Fruit fly (Drosophila melanogaster) whole organism, embryonic: ENCODE results near the gene CG31793.
A peak's percentile ranks its signal among the peaks of the same experiment; 100 is the strongest.

ENCODE experiments used
- Adf1 ChIP-seq: fragments of 200-800 bp; sonication (Bioruptor generic); IDR thresholded peaks from 2 replicates; pipeline ENCODE4 v1.3.6; 2022; ENCODE audit warnings: missing biosample characterization, missing genetic modification characterization
- CG10147 ChIP-seq: fragments of 200-800 bp; sonication (Bioruptor generic); optimal IDR thresholded peaks from 2 replicates; lab custom pipeline; 2019; ENCODE audit warnings: missing biosample characterization, mild to moderate bottlenecking, missing genetic modification characterization, moderate library complexity
- CG10462 ChIP-seq: fragments of 200-800 bp; sonication (Bioruptor generic); optimal IDR thresholded peaks from 2 replicates; lab custom pipeline; 2016; ENCODE audit warnings: missing biosample characterization, missing genetic modification characterization
- CG11504 ChIP-seq: fragments of 200-800 bp; sonication (Bioruptor generic); optimal IDR thresholded peaks from 3 replicates; lab custom pipeline; 2019; ENCODE audit warnings: missing biosample characterization, mild to moderate bottlenecking, missing genetic modification characterization, moderate library complexity
- CG12071 ChIP-seq: fragments of 200-800 bp; sonication (Bioruptor generic); optimal IDR thresholded peaks from 3 replicates; lab custom pipeline; 2018; ENCODE audit warnings: missing biosample characterization, mild to moderate bottlenecking, missing genetic modification characterization
- CG12659 ChIP-seq: fragments of 200-800 bp; sonication (Bioruptor generic); optimal IDR thresholded peaks from 3 replicates; lab custom pipeline; 2017; ENCODE audit warnings: mild to moderate bottlenecking, missing biosample characterization, missing genetic modification reagents, missing genetic modification characterization
- CG12942 ChIP-seq: fragments of 200-800 bp; sonication (Bioruptor generic); optimal IDR thresholded peaks from 3 replicates; lab custom pipeline; 2016; ENCODE audit warnings: missing biosample characterization, missing genetic modification characterization
- CG14667 ChIP-seq: fragments of 200-800 bp; sonication (Bioruptor generic); IDR thresholded peaks from 2 replicates; pipeline ENCODE4 v1.3.6; 2022; ENCODE audit warnings: missing biosample characterization, missing genetic modification characterization
- CG17328 ChIP-seq: fragments of 200-800 bp; sonication (Bioruptor generic); IDR thresholded peaks from 2 replicates; pipeline ENCODE4 v1.3.6; 2022; ENCODE audit warnings: missing biosample characterization, missing genetic modification characterization
- CG17612 ChIP-seq: fragments of 200-800 bp; sonication (Bioruptor generic); IDR thresholded peaks from 2 replicates; pipeline ENCODE4 v1.3.6; 2022; ENCODE audit warnings: missing biosample characterization, missing genetic modification characterization
- CG17802 ChIP-seq: fragments of 200-800 bp; sonication (Bioruptor generic); optimal IDR thresholded peaks from 2 replicates; lab custom pipeline; 2018; ENCODE audit warnings: missing biosample characterization, mild to moderate bottlenecking, missing genetic modification characterization, moderate library complexity
- CG17829 ChIP-seq: fragments of 200-800 bp; optimal IDR thresholded peaks from 2 replicates; lab custom pipeline; 2019; ENCODE audit warnings: missing biosample characterization, mild to moderate bottlenecking, missing genetic modification characterization, moderate library complexity
- CG18764 ChIP-seq: fragments of 200-800 bp; sonication (Bioruptor generic); optimal IDR thresholded peaks from 3 replicates; lab custom pipeline; 2016; ENCODE audit warnings: missing biosample characterization, missing genetic modification characterization
- CG30431 ChIP-seq: fragments of 200-800 bp; sonication (Bioruptor generic); optimal IDR thresholded peaks from 2 replicates; lab custom pipeline; 2017; ENCODE audit warnings: missing biosample characterization, missing genetic modification characterization
- CG3407 ChIP-seq: fragments of 200-800 bp; sonication (Bioruptor generic); optimal IDR thresholded peaks from 2 replicates; lab custom pipeline; 2018; ENCODE audit warnings: missing biosample characterization, mild to moderate bottlenecking, missing genetic modification characterization
- CG43689 ChIP-seq: fragments of 200-800 bp; sonication (Bioruptor generic); IDR thresholded peaks from 2 replicates; pipeline ENCODE4 v1.3.6; 2022; ENCODE audit warnings: missing biosample characterization, missing genetic modification characterization
- CG6175 ChIP-seq: fragments of 200-800 bp; sonication (Bioruptor generic); IDR thresholded peaks from 3 replicates; pipeline ENCODE4 v1.3.6; 2022; ENCODE audit warnings: missing biosample characterization, missing genetic modification characterization
- CG6654 ChIP-seq: fragments of 200-800 bp; sonication (Bioruptor generic); optimal IDR thresholded peaks from 2 replicates; lab custom pipeline; 2017; ENCODE audit warnings: missing biosample characterization, mild to moderate bottlenecking, missing genetic modification characterization
- CG7271 ChIP-seq: fragments of 200-800 bp; sonication (Bioruptor generic); optimal IDR thresholded peaks from 2 replicates; lab custom pipeline; 2018; ENCODE audit warnings: missing biosample characterization, mild to moderate bottlenecking, missing genetic modification characterization, moderate library complexity
- CG9437 ChIP-seq: fragments of 200-800 bp; sonication (Bioruptor generic); optimal IDR thresholded peaks from 2 replicates; lab custom pipeline; 2018; ENCODE audit warnings: missing biosample characterization, mild to moderate bottlenecking, missing genetic modification characterization
- CG9727 ChIP-seq: fragments of 200-800 bp; sonication (Bioruptor generic); optimal IDR thresholded peaks from 3 replicates; lab custom pipeline; 2017; ENCODE audit warnings: missing biosample characterization, mild to moderate bottlenecking, missing genetic modification characterization
- CG9876 ChIP-seq: fragments of 200-800 bp; sonication (Bioruptor generic); optimal IDR thresholded peaks from 2 replicates; lab custom pipeline; 2016; ENCODE audit warnings: missing biosample characterization, missing genetic modification characterization
- Dek ChIP-seq: fragments of 200-800 bp; sonication (Bioruptor generic); optimal IDR thresholded peaks from 3 replicates; lab custom pipeline; 2019; ENCODE audit warnings: missing biosample characterization, mild to moderate bottlenecking, missing genetic modification characterization, moderate library complexity
- Dp ChIP-seq: fragments of 200-800 bp; sonication (Bioruptor generic); optimal IDR thresholded peaks from 2 replicates; lab custom pipeline; 2018; ENCODE audit warnings: missing biosample characterization, mild to moderate bottlenecking, missing genetic modification characterization, moderate library complexity
- Hmr ChIP-seq: fragments of 200-800 bp; sonication (Bioruptor generic); optimal IDR thresholded peaks from 3 replicates; lab custom pipeline; 2017; ENCODE audit warnings: mild to moderate bottlenecking, missing biosample characterization, missing genetic modification reagents, missing genetic modification characterization
- Hmx ChIP-seq: fragments of 200-800 bp; sonication (Bioruptor generic); optimal IDR thresholded peaks from 2 replicates; lab custom pipeline; 2016; ENCODE audit warnings: missing biosample characterization, missing genetic modification characterization
- Hr3 ChIP-seq: fragments of 200-800 bp; sonication (Bioruptor generic); optimal IDR thresholded peaks from 3 replicates; lab custom pipeline; 2016; ENCODE audit warnings: missing biosample characterization, missing genetic modification characterization
- Hr39 ChIP-seq: fragments of >200 bp; optimal IDR thresholded peaks from 2 replicates; lab custom pipeline; 2017
- Hr78 ChIP-seq, 2 experiments: fragments of 200-800 bp in 1 of 2; fragments of >200 bp in 1 of 2; sonication (Bioruptor generic) in 1 of 2; optimal IDR thresholded peaks; 2 replicates each; lab custom pipeline; 2017 to 2019; ENCODE audit warnings: missing biosample characterization in 2 of 2, missing genetic modification characterization in 2 of 2, mild to moderate bottlenecking in 1 of 2, moderate library complexity in 1 of 2
- Lim3 ChIP-seq: fragments of 200-800 bp; sonication (Bioruptor generic); IDR thresholded peaks from 2 replicates; pipeline ENCODE4 v1.3.6; 2022; ENCODE audit warnings: missing biosample characterization, missing genetic modification characterization
- Side ChIP-seq: fragments of 200-800 bp; sonication (Bioruptor generic); optimal IDR thresholded peaks from 2 replicates; lab custom pipeline; 2016; ENCODE audit warnings: missing biosample characterization, missing genetic modification characterization
- cg ChIP-seq: fragments of 200-800 bp; sonication (Bioruptor generic); optimal IDR thresholded peaks from 3 replicates; lab custom pipeline; 2019; ENCODE audit warnings: missing biosample characterization, mild to moderate bottlenecking, missing genetic modification characterization, moderate library complexity
- chm ChIP-seq: fragments of 200-800 bp; sonication (Bioruptor generic); IDR thresholded peaks from 2 replicates; pipeline ENCODE4 v1.3.6; 2022; ENCODE audit warnings: missing biosample characterization, missing genetic modification characterization
- chn ChIP-seq: fragments of 200-800 bp; sonication (Bioruptor generic); optimal IDR thresholded peaks from 2 replicates; lab custom pipeline; 2016; ENCODE audit warnings: missing biosample characterization, missing genetic modification characterization
- fd3F ChIP-seq: fragments of 200-800 bp; sonication (Bioruptor generic); optimal IDR thresholded peaks from 2 replicates; lab custom pipeline; 2018; ENCODE audit warnings: missing biosample characterization, mild to moderate bottlenecking, missing genetic modification characterization, moderate library complexity
- gce ChIP-seq: fragments of 200-800 bp; sonication (Bioruptor generic); IDR thresholded peaks from 3 replicates; pipeline ENCODE4 v1.3.6; 2022; ENCODE audit warnings: missing biosample characterization, missing genetic modification characterization
- grn ChIP-seq: fragments of 200-800 bp; sonication (Bioruptor generic); optimal IDR thresholded peaks from 3 replicates; lab custom pipeline; 2017; ENCODE audit warnings: missing biosample characterization, missing genetic modification characterization
- h ChIP-seq: fragments of >200 bp; optimal IDR thresholded peaks from 2 replicates; lab custom pipeline; 2017
- her ChIP-seq: fragments of 200-800 bp; sonication (Bioruptor generic); optimal IDR thresholded peaks from 2 replicates; lab custom pipeline; 2016; ENCODE audit warnings: missing biosample characterization, missing genetic modification characterization
- kah ChIP-seq: fragments of 200-800 bp; sonication (Bioruptor generic); optimal IDR thresholded peaks from 2 replicates; lab custom pipeline; 2018; ENCODE audit warnings: missing biosample characterization, mild to moderate bottlenecking, missing genetic modification characterization
- lab ChIP-seq: fragments of 200-800 bp; sonication (Bioruptor generic); optimal IDR thresholded peaks from 3 replicates; lab custom pipeline; 2017; ENCODE audit warnings: missing biosample characterization, missing genetic modification characterization, mild to moderate bottlenecking, moderate library complexity, missing genetic modification reagents
- lbe ChIP-seq: fragments of 200-800 bp; sonication (Bioruptor generic); optimal IDR thresholded peaks from 2 replicates; lab custom pipeline; 2016; ENCODE audit warnings: missing biosample characterization, mild to moderate bottlenecking, missing genetic modification characterization
- maf-S ChIP-seq: fragments of 200-800 bp; sonication (Bioruptor generic); optimal IDR thresholded peaks from 2 replicates; lab custom pipeline; 2016; ENCODE audit warnings: missing biosample characterization, missing genetic modification characterization
- prd ChIP-seq, 3 experiments: fragments of >200 bp in 2 of 3; fragments of 200-800 bp in 1 of 3; sonication (Bioruptor generic) in 1 of 3; optimal IDR thresholded peaks in 2 of 3; IDR thresholded peaks in 1 of 3; 2 replicates in 2 of 3; 3 replicates in 1 of 3; pipeline versions ENCODE4 v1.3.6 to Lab custom; 2017 to 2022; ENCODE audit warnings: missing biosample characterization in 1 of 3, missing genetic modification characterization in 1 of 3
- pum ChIP-seq: fragments of 200-800 bp; sonication (Bioruptor generic); optimal IDR thresholded peaks from 2 replicates; lab custom pipeline; 2016; ENCODE audit warnings: missing biosample characterization, missing genetic modification characterization
- row ChIP-seq: fragments of 200-800 bp; sonication (Bioruptor generic); IDR thresholded peaks from 3 replicates; pipeline ENCODE4 v1.3.6; 2022; ENCODE audit warnings: missing biosample characterization, missing genetic modification characterization
- shn ChIP-seq: fragments of 200-800 bp; sonication (Bioruptor generic); optimal IDR thresholded peaks from 3 replicates; lab custom pipeline; 2016; ENCODE audit warnings: missing biosample characterization, missing genetic modification characterization
- sqz ChIP-seq: fragments of 200-800 bp; sonication (Bioruptor generic); optimal IDR thresholded peaks from 3 replicates; lab custom pipeline; 2018; ENCODE audit warnings: missing biosample characterization, mild to moderate bottlenecking, missing genetic modification characterization
- sr ChIP-seq: fragments of 200-800 bp; sonication (Bioruptor generic); IDR thresholded peaks from 3 replicates; pipeline ENCODE4 v1.3.6; 2022; ENCODE audit warnings: missing biosample characterization, missing genetic modification characterization
- tio ChIP-seq: fragments of 200-800 bp; sonication (Bioruptor generic); optimal IDR thresholded peaks from 2 replicates; lab custom pipeline; 2017; ENCODE audit warnings: missing biosample characterization, missing genetic modification characterization, inconsistent platforms
- tna ChIP-seq: fragments of 200-800 bp; sonication (Bioruptor generic); IDR thresholded peaks from 2 replicates; pipeline ENCODE4 v1.3.6; 2022; ENCODE audit warnings: missing biosample characterization, missing genetic modification characterization; ENCODE audit not compliant: partially characterized antibody

CG31793 gene

dm6 chr2L:18995660-18996417 lies 7.3 kb upstream of the CG31793 start, which contains the start of gene CG10650 (continued):
- TF ChIP-seq CG10462 (GFP tag; lab: Kevin White, UChicago) (no peak), Hr78 (GFP tag; optimal IDR thresholded peaks at IDR 0.05; lab: Kevin White, UChicago) (peak in 1 of 2 experiments; percentile 15), row (no peak), CG17802 (tag; lab: Kevin White, UChicago) (no peak), CG3407 (GFP tag; lab: Kevin White, UChicago) (no peak), prd (optimal IDR thresholded peaks at IDR 0.05; lab: Kevin White, UChicago) (no peak), prd (GFP tag; IDR thresholded peaks at IDR 0.05; lab: Robert Waterston, UW) (no peak), Side (no peak), h (lab: Kevin White, UChicago) (no peak), lab (GFP tag; lab: Kevin White, UChicago) (peak; percentile 47), lbe (GFP tag; lab: Kevin White, UChicago) (no peak), CG9876 (GFP tag; lab: Kevin White, UChicago) (no peak), CG17612 (GFP tag; lab: Robert Waterston, UW) (no peak), fd3F (GFP tag; lab: Kevin White, UChicago) (no peak), chm (GFP tag; lab: Robert Waterston, UW) (no peak), Dek (tag; lab: Kevin White, UChicago) (no peak), CG43689 (GFP tag; lab: Robert Waterston, UW) (no peak), sqz (GFP tag; lab: Kevin White, UChicago) (peak; percentile 61), CG17829 (tag; lab: Kevin White, UChicago) (no peak), CG14667 (GFP tag; lab: Robert Waterston, UW) (no peak), Hr39 (lab: Kevin White, UChicago) (no peak), her (no peak), Hmx (GFP tag; lab: Kevin White, UChicago) (no peak), sr (no peak), CG12942 (no peak), CG30431 (GFP tag; lab: Kevin White, UChicago) (no peak), pum (no peak), gce (GFP tag; lab: Robert Waterston, UW) (no peak), tio (GFP tag; lab: Kevin White, UChicago) (no peak), CG9437 (GFP tag; lab: Kevin White, UChicago) (no peak), Adf1 (no peak), CG6654 (GFP tag; lab: Kevin White, UChicago) (no peak), CG10147 (no peak), CG17328 (GFP tag; lab: Robert Waterston, UW) (no peak), shn (GFP tag; lab: Kevin White, UChicago) (no peak), Hr3 (GFP tag; lab: Kevin White, UChicago) (no peak), CG18764 (GFP tag; lab: Kevin White, UChicago) (no peak), tna (GFP tag; lab: Robert Waterston, UW) (no peak), kah (GFP tag; lab: Kevin White, UChicago) (no peak), CG7271 (no peak), CG6175 (GFP tag; lab: Robert Waterston, UW) (no peak), cg (GFP tag; lab: Kevin White, UChicago) (peak; percentile 67), CG11504 (tag; lab: Kevin White, UChicago) (no peak), grn (no peak), Hmr (GFP tag; lab: Kevin White, UChicago) (no peak), Dp (no peak), CG9727 (GFP tag; lab: Kevin White, UChicago) (no peak), Lim3 (no peak), CG12659 (no peak), chn (GFP tag; lab: Kevin White, UChicago) (no peak), maf-S (no peak), CG12071 (GFP tag; lab: Kevin White, UChicago) (no peak)
